Fruit fly (Drosophila melanogaster): ENCODE data around the gene ND-B8.

- TF ChIP-seq Eip75B (GFP tag; optimal IDR thresholded peaks at IDR 0.05) (peak; percentile 92), topi (GFP tag; optimal IDR thresholded peaks at IDR 0.05) (peak; percentile 95), CG6854 (GFP tag; optimal IDR thresholded peaks at IDR 0.05) (peak; percentile 96), esn (GFP tag; optimal IDR thresholded peaks at IDR 0.05) (peak; percentile 98), OdsH (GFP tag; optimal IDR thresholded peaks at IDR 0.05) (peak; percentile 97), CG6808 (GFP tag; optimal IDR thresholded peaks at IDR 0.05) (peak; percentile 95), Gug (GFP tag; IDR thresholded peaks at IDR 0.05) (peak; percentile 99), CG31627 (GFP tag; optimal IDR thresholded peaks at IDR 0.05) (peak; percentile 91), Lpt (GFP tag; optimal IDR thresholded peaks at IDR 0.05) (peak; percentile 93), ss (GFP tag; optimal IDR thresholded peaks at IDR 0.05) (peak in 1 of 2 experiments; percentile 90), eg (GFP tag; IDR thresholded peaks at IDR 0.05) (peak; percentile 99), CG11294 (GFP tag; IDR thresholded peaks at IDR 0.05) (peak; percentile 99), CG9139 (GFP tag; optimal IDR thresholded peaks at IDR 0.05) (no peak), svp (GFP tag) (peak; percentile 98)
Measured at dm6 chr2L:4448582-4449016, 5.8 kb upstream of the ND-B8 start, which contains the start of gene MFS18.
